Fruit fly (Drosophila melanogaster) whole organism, embryonic: ENCODE results near the gene CG3630.
A peak's percentile ranks its signal among the peaks of the same experiment; 100 is the strongest.

ENCODE experiments used
- BEAF-32 ChIP-seq: fragments of 200-800 bp; sonication (Bioruptor generic); optimal IDR thresholded peaks from 3 replicates; lab custom pipeline; 2017; ENCODE audit warnings: missing biosample characterization, missing genetic modification characterization, mild to moderate bottlenecking, moderate library complexity, missing genetic modification reagents
- CG10543 ChIP-seq: fragments of 200-800 bp; sonication (Bioruptor generic); optimal IDR thresholded peaks from 3 replicates; lab custom pipeline; 2017; ENCODE audit warnings: missing biosample characterization, mild to moderate bottlenecking, missing genetic modification characterization, moderate library complexity
- CG12219 ChIP-seq: fragments of 200-800 bp; sonication (Bioruptor generic); optimal IDR thresholded peaks from 3 replicates; lab custom pipeline; 2018; ENCODE audit warnings: missing biosample characterization, mild to moderate bottlenecking, missing genetic modification characterization
- CG12744 ChIP-seq: fragments of 200-800 bp; sonication (Bioruptor generic); optimal IDR thresholded peaks from 2 replicates; lab custom pipeline; 2016; ENCODE audit warnings: missing biosample characterization, missing genetic modification characterization
- CG14667 ChIP-seq: fragments of 200-800 bp; sonication (Bioruptor generic); IDR thresholded peaks from 2 replicates; pipeline ENCODE4 v1.3.6; 2022; ENCODE audit warnings: missing biosample characterization, missing genetic modification characterization
- CG1792 ChIP-seq: fragments of 200-800 bp; sonication (Bioruptor generic); optimal IDR thresholded peaks from 2 replicates; lab custom pipeline; 2016; ENCODE audit warnings: missing biosample characterization, missing genetic modification characterization
- CG30431 ChIP-seq: fragments of 200-800 bp; sonication (Bioruptor generic); optimal IDR thresholded peaks from 2 replicates; lab custom pipeline; 2017; ENCODE audit warnings: missing biosample characterization, missing genetic modification characterization
- CG31388 ChIP-seq: fragments of 200-800 bp; sonication (Bioruptor generic); optimal IDR thresholded peaks from 2 replicates; lab custom pipeline; 2016; ENCODE audit warnings: missing biosample characterization, missing genetic modification characterization
- CG4617 ChIP-seq: fragments of 200-800 bp; sonication (Bioruptor generic); optimal IDR thresholded peaks from 3 replicates; lab custom pipeline; 2016; ENCODE audit warnings: missing biosample characterization, missing genetic modification characterization, borderline replicate concordance
- CG4854 ChIP-seq: fragments of 200-800 bp; sonication (Bioruptor generic); optimal IDR thresholded peaks from 2 replicates; lab custom pipeline; 2016; ENCODE audit warnings: missing biosample characterization, missing genetic modification characterization, inconsistent platforms
- CG6689 ChIP-seq: fragments of 200-800 bp; sonication (Bioruptor generic); IDR thresholded peaks from 2 replicates; pipeline ENCODE4 v1.3.6; 2022; ENCODE audit warnings: missing biosample characterization, missing genetic modification characterization
- CG7271 ChIP-seq: fragments of 200-800 bp; sonication (Bioruptor generic); optimal IDR thresholded peaks from 2 replicates; lab custom pipeline; 2018; ENCODE audit warnings: missing biosample characterization, mild to moderate bottlenecking, missing genetic modification characterization, moderate library complexity
- CG7839 ChIP-seq: fragments of 200-800 bp; sonication (Bioruptor generic); optimal IDR thresholded peaks from 3 replicates; lab custom pipeline; 2018; ENCODE audit warnings: missing biosample characterization, mild to moderate bottlenecking, missing genetic modification characterization, moderate library complexity
- CG8765 ChIP-seq: fragments of 200-800 bp; sonication (Bioruptor generic); IDR thresholded peaks from 2 replicates; pipeline ENCODE4 v1.3.6; 2022; ENCODE audit warnings: missing biosample characterization, missing genetic modification characterization
- CG9215 ChIP-seq: fragments of 200-800 bp; sonication (Bioruptor generic); IDR thresholded peaks from 2 replicates; pipeline ENCODE4 v1.3.6; 2022; ENCODE audit warnings: missing biosample characterization, missing genetic modification characterization
- CG9797 ChIP-seq: fragments of 200-800 bp; sonication (Bioruptor generic); optimal IDR thresholded peaks from 3 replicates; lab custom pipeline; 2018; ENCODE audit warnings: missing biosample characterization, mild to moderate bottlenecking, missing genetic modification characterization
- Dek ChIP-seq: fragments of 200-800 bp; sonication (Bioruptor generic); optimal IDR thresholded peaks from 3 replicates; lab custom pipeline; 2019; ENCODE audit warnings: missing biosample characterization, mild to moderate bottlenecking, missing genetic modification characterization, moderate library complexity
- Doc3 ChIP-seq: fragments of 200-800 bp; sonication (Bioruptor generic); IDR thresholded peaks from 3 replicates; pipeline ENCODE4 v1.3.6; 2022; ENCODE audit warnings: missing biosample characterization, missing genetic modification characterization; ENCODE audit not compliant: partially characterized antibody
- Eip74EF ChIP-seq, 2 experiments: fragments of 200-800 bp in 1 of 2; fragments of >200 bp in 1 of 2; sonication (Bioruptor generic) in 1 of 2; optimal IDR thresholded peaks; 2 replicates each; lab custom pipeline; 2017 to 2019; ENCODE audit warnings: missing biosample characterization in 2 of 2, missing genetic modification characterization in 2 of 2, mild to moderate bottlenecking in 1 of 2, moderate library complexity in 1 of 2
- Elba2 ChIP-seq: fragments of 200-800 bp; sonication (Bioruptor generic); optimal IDR thresholded peaks from 3 replicates; lab custom pipeline; 2016; ENCODE audit warnings: missing biosample characterization, missing genetic modification characterization
- Ets97D ChIP-seq: fragments of 200-800 bp; sonication (Bioruptor generic); optimal IDR thresholded peaks from 3 replicates; lab custom pipeline; 2016; ENCODE audit warnings: missing biosample characterization, missing genetic modification characterization
- Gug ChIP-seq: fragments of 200-800 bp; sonication (Bioruptor generic); IDR thresholded peaks from 4 replicates; pipeline ENCODE4 v1.3.6; 2022; ENCODE audit warnings: missing biosample characterization, missing genetic modification characterization
- Hand ChIP-seq: fragments of 200-800 bp; sonication (Bioruptor generic); optimal IDR thresholded peaks from 2 replicates; lab custom pipeline; 2017; ENCODE audit warnings: mild to moderate bottlenecking, missing biosample characterization, missing genetic modification reagents, missing genetic modification characterization
- Lim3 ChIP-seq: fragments of 200-800 bp; sonication (Bioruptor generic); IDR thresholded peaks from 2 replicates; pipeline ENCODE4 v1.3.6; 2022; ENCODE audit warnings: missing biosample characterization, missing genetic modification characterization
- Mrtf ChIP-seq: fragments of 200-800 bp; sonication (Bioruptor generic); IDR thresholded peaks from 3 replicates; pipeline ENCODE4 v1.3.6; 2022; ENCODE audit warnings: missing biosample characterization, missing genetic modification characterization
- Myb ChIP-seq: fragments of 200-800 bp; sonication (Bioruptor generic); optimal IDR thresholded peaks from 2 replicates; lab custom pipeline; 2016; ENCODE audit warnings: missing biosample characterization, missing genetic modification characterization
- NFAT ChIP-seq: fragments of 200-800 bp; sonication (Bioruptor generic); IDR thresholded peaks from 2 replicates; pipeline ENCODE4 v1.3.6; 2022; ENCODE audit warnings: missing biosample characterization, missing genetic modification characterization
- Six4 ChIP-seq: fragments of 200-800 bp; sonication (Bioruptor generic); optimal IDR thresholded peaks from 2 replicates; lab custom pipeline; 2016; ENCODE audit warnings: missing biosample characterization, missing genetic modification characterization
- Tbp ChIP-seq: fragments of >200 bp; optimal IDR thresholded peaks from 2 replicates; lab custom pipeline; 2018; ENCODE audit warnings: missing biosample characterization, missing genetic modification characterization
- ac ChIP-seq: fragments of 200-800 bp; sonication (Bioruptor generic); optimal IDR thresholded peaks from 3 replicates; lab custom pipeline; 2017; ENCODE audit warnings: missing biosample characterization, mild to moderate bottlenecking, missing genetic modification characterization
- ap ChIP-seq: fragments of 200-800 bp; sonication (Bioruptor generic); IDR thresholded peaks from 2 replicates; pipeline ENCODE4 v1.3.6; 2022; ENCODE audit warnings: missing biosample characterization, missing genetic modification characterization
- cas ChIP-seq: fragments of 200-800 bp; sonication (Bioruptor generic); IDR thresholded peaks from 2 replicates; pipeline ENCODE4 v1.3.6; 2022; ENCODE audit warnings: missing biosample characterization, missing genetic modification characterization
- chm ChIP-seq: fragments of 200-800 bp; sonication (Bioruptor generic); IDR thresholded peaks from 2 replicates; pipeline ENCODE4 v1.3.6; 2022; ENCODE audit warnings: missing biosample characterization, missing genetic modification characterization
- crol ChIP-seq: fragments of 200-800 bp; sonication (Bioruptor generic); IDR thresholded peaks from 2 replicates; pipeline ENCODE4 v1.3.6; 2022; ENCODE audit warnings: missing biosample characterization, missing genetic modification characterization
- da ChIP-seq: fragments of 200-800 bp; sonication (Bioruptor generic); optimal IDR thresholded peaks from 2 replicates; lab custom pipeline; 2016; ENCODE audit warnings: missing biosample characterization, missing genetic modification characterization
- dimm ChIP-seq: fragments of 200-800 bp; sonication (Bioruptor generic); IDR thresholded peaks from 2 replicates; pipeline ENCODE4 v1.3.6; 2022; ENCODE audit warnings: missing biosample characterization, missing genetic modification characterization
- dysf ChIP-seq: fragments of 200-800 bp; sonication (Bioruptor generic); IDR thresholded peaks from 3 replicates; pipeline ENCODE4 v1.3.6; 2022; ENCODE audit warnings: missing biosample characterization, missing genetic modification characterization
- esg ChIP-seq: fragments of 200-800 bp; sonication (Bioruptor generic); conservative IDR thresholded peaks from 2 replicates; pipeline ENCODE4 v1.3.6; 2022; ENCODE audit warnings: missing biosample characterization, missing genetic modification characterization
- gcm2 ChIP-seq: fragments of 200-800 bp; sonication (Bioruptor generic); optimal IDR thresholded peaks from 2 replicates; lab custom pipeline; 2016; ENCODE audit warnings: missing biosample characterization, missing genetic modification characterization
- jing ChIP-seq: fragments of 200-800 bp; sonication (Bioruptor generic); optimal IDR thresholded peaks from 2 replicates; lab custom pipeline; 2018; ENCODE audit warnings: missing biosample characterization, mild to moderate bottlenecking, missing genetic modification characterization
- lov ChIP-seq, 2 experiments: fragments of 200-800 bp in 1 of 2; fragments of >200 bp in 1 of 2; sonication (Bioruptor generic) in 1 of 2; IDR thresholded peaks in 1 of 2; optimal IDR thresholded peaks in 1 of 2; 2 replicates in 1 of 2; 3 replicates in 1 of 2; pipeline versions ENCODE4 v1.3.6 to Lab custom; 2017 to 2022; ENCODE audit warnings: missing biosample characterization in 1 of 2, missing genetic modification characterization in 1 of 2
- maf-S ChIP-seq: fragments of 200-800 bp; sonication (Bioruptor generic); optimal IDR thresholded peaks from 2 replicates; lab custom pipeline; 2016; ENCODE audit warnings: missing biosample characterization, missing genetic modification characterization
- nmo ChIP-seq: fragments of 200-800 bp; sonication (Bioruptor generic); optimal IDR thresholded peaks from 2 replicates; lab custom pipeline; 2018; ENCODE audit warnings: missing biosample characterization, mild to moderate bottlenecking, missing genetic modification characterization, moderate library complexity
- pho ChIP-seq: fragments of 200-800 bp; sonication (Bioruptor generic); optimal IDR thresholded peaks from 2 replicates; lab custom pipeline; 2016; ENCODE audit warnings: missing biosample characterization, missing genetic modification characterization
- rib ChIP-seq: fragments of 200-800 bp; sonication (Bioruptor generic); IDR thresholded peaks from 2 replicates; pipeline ENCODE4 v1.3.6; 2022; ENCODE audit warnings: missing biosample characterization, missing genetic modification characterization
- sima ChIP-seq: fragments of 200-800 bp; sonication (Bioruptor generic); optimal IDR thresholded peaks from 2 replicates; lab custom pipeline; 2016; ENCODE audit warnings: missing biosample characterization, missing genetic modification characterization
- tna ChIP-seq: fragments of 200-800 bp; sonication (Bioruptor generic); IDR thresholded peaks from 2 replicates; pipeline ENCODE4 v1.3.6; 2022; ENCODE audit warnings: missing biosample characterization, missing genetic modification characterization; ENCODE audit not compliant: partially characterized antibody
- zen2 ChIP-seq: fragments of 200-800 bp; sonication (Bioruptor generic); IDR thresholded peaks from 3 replicates; pipeline ENCODE4 v1.3.6; 2022; ENCODE audit warnings: missing biosample characterization, missing genetic modification characterization; ENCODE audit not compliant: partially characterized antibody

Gene CG3630

dm6 chrX:2134965-2135758 is 26.8 kb upstream of the CG3630 start (continued):
- TF ChIP-seq Dek (tag; lab: Kevin White, UChicago) (peak; percentile 83), Myb (GFP tag; lab: Kevin White, UChicago) (peak; percentile 59), dimm (peak; percentile 42; the same call in 1 of the 2 replicates), CG4854 (peak; percentile 73), Ets97D (GFP tag; lab: Kevin White, UChicago) (peak; percentile 65), Tbp (GFP tag; lab: Kevin White, UChicago) (no peak), nmo (peak; percentile 92), chm (GFP tag; lab: Robert Waterston, UW) (peak; percentile 67), CG8765 (GFP tag; lab: Robert Waterston, UW) (peak; percentile 57; the same call in 1 of the 2 replicates), Lim3 (GFP tag; lab: Robert Waterston, UW) (peak; percentile 21; the same call in 1 of the 2 replicates), pho (GFP tag; lab: Kevin White, UChicago) (peak; percentile 77), Eip74EF (GFP tag; optimal IDR thresholded peaks at IDR 0.05; lab: Kevin White, UChicago) (peak in 1 of 2 experiments; percentile 90), lov (optimal IDR thresholded peaks at IDR 0.05; lab: Kevin White, UChicago) (no peak), lov (GFP tag; IDR thresholded peaks at IDR 0.05; lab: Robert Waterston, UW) (0 out of 3 replicates have a peak, but pooled peaks have one; percentile 57), CG9215 (GFP tag; lab: Robert Waterston, UW) (peak; percentile 83), CG6689 (peak; percentile 89), CG30431 (peak; percentile 52), esg (peak; percentile 86), da (GFP tag; lab: Kevin White, UChicago) (peak; percentile 53), Doc3 (GFP tag; lab: Robert Waterston, UW) (no peak), CG10543 (GFP tag; lab: Kevin White, UChicago) (peak; percentile 96), CG12744 (GFP tag; lab: Kevin White, UChicago) (peak; percentile 79), cas (GFP tag; lab: Robert Waterston, UW) (0 out of 2 replicates have a peak, but pooled peaks have one; percentile 40), sima (GFP tag; lab: Kevin White, UChicago) (no peak), CG7839 (tag; lab: Kevin White, UChicago) (peak; percentile 93), rib (peak; percentile 8; the same call in 1 of the 2 replicates), dysf (GFP tag; lab: Robert Waterston, UW) (peak; percentile 92), maf-S (GFP tag; lab: Kevin White, UChicago) (peak; percentile 76), NFAT (GFP tag; lab: Robert Waterston, UW) (peak; percentile 57; the same call in 1 of the 2 replicates), CG12219 (GFP tag; lab: Kevin White, UChicago) (peak; percentile 86), zen2 (GFP tag; lab: Robert Waterston, UW) (no peak), CG14667 (GFP tag; lab: Robert Waterston, UW) (peak; percentile 72), Elba2 (no peak), Mrtf (GFP tag; lab: Robert Waterston, UW) (peak; percentile 83), CG4617 (GFP tag; lab: Kevin White, UChicago) (peak; percentile 64), CG31388 (GFP tag; lab: Kevin White, UChicago) (peak; percentile 36), jing (GFP tag; lab: Kevin White, UChicago) (peak; percentile 73), Gug (GFP tag; lab: Robert Waterston, UW) (peak; percentile 46; the same call in 3 of the 4 replicates), tna (no peak), BEAF-32 (GFP tag; lab: Kevin White, UChicago) (peak; percentile 6), Hand (GFP tag; lab: Kevin White, UChicago) (peak; percentile 90), gcm2 (GFP tag; lab: Kevin White, UChicago) (peak; percentile 72), crol (peak; percentile 98), CG7271 (tag; lab: Kevin White, UChicago) (peak; percentile 16), CG9797 (peak; percentile 0), Six4 (GFP tag; lab: Kevin White, UChicago) (peak; percentile 77), ap (GFP tag; lab: Robert Waterston, UW) (peak; percentile 75), CG1792 (peak; percentile 79), ac (GFP tag; lab: Kevin White, UChicago) (peak; percentile 77)
